Worm (Caenorhabditis elegans): ENCODE measurements around the gene srw-9.

Gene srw-9

ce11 chrIII:12757367-12757766 lies at the start of gene srw-9:
Gene srw-9, plus strand, starts transcription at chrIII:12757667.
- TF ChIP-seq skn-1 (tag; optimal IDR thresholded peaks at IDR 0.05) (no peak), elt-1 (tag; optimal IDR thresholded peaks at IDR 0.05) (no peak), blmp-1 (tag; optimal IDR thresholded peaks at IDR 0.05; ENCODE audit: insufficient read depth) (no peak), elt-3 (tag; optimal IDR thresholded peaks at IDR 0.05) (no peak), nhr-11 (tag; optimal IDR thresholded peaks at IDR 0.05) (no peak), alr-1 (tag; optimal IDR thresholded peaks at IDR 0.05) (no peak), R02D3.7 (tag; optimal IDR thresholded peaks at IDR 0.05) (no peak), aly-2 (tag; optimal IDR thresholded peaks at IDR 0.05) (no peak), lin-39 (tag; optimal IDR thresholded peaks at IDR 0.05) (no peak), nhr-25 (tag; optimal IDR thresholded peaks at IDR 0.05) (no peak), crh-2 (tag; optimal IDR thresholded peaks at IDR 0.05) (no peak), C34F6.9 (tag; optimal IDR thresholded peaks at IDR 0.05) (no peak), mbf-1 (tag; optimal IDR thresholded peaks at IDR 0.05) (no peak), nhr-10 (tag; optimal IDR thresholded peaks at IDR 0.05) (no peak), ZK546.5 (tag; optimal IDR thresholded peaks at IDR 0.05) (no peak), ztf-1 (GFP tag; conservative IDR thresholded peaks at IDR 0.05) (no peak)

DNA sequence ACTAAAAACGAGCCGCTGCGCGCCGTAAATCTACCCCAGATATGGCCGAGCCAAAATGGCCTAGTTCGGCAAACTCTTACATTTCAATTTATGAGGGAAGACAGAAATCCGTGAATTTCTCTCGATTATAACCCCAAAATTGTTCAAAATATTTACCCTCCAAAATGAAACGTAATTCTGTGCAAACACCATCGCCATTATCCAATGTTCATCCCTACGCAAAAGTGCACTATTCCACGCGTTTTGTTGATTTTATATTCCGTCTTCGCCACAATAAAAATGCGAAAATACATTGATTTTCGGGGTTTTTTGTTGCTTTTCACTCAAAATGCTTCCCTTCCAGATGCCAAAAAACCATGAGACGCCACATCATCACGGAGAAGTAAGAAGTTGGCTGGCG lies 46.2 kb upstream of the srw-9 start, which contains the start of gene hut-1:
hut-1 (plus strand) TSS at position 344 of the 400 bp plus-strand sequence.
- TF ChIP-seq egl-27 (tag; optimal IDR thresholded peaks at IDR 0.05) (no peak), ztf-1 (GFP tag; conservative IDR thresholded peaks at IDR 0.05) (no peak), alr-1 (tag; optimal IDR thresholded peaks at IDR 0.05) (no peak), lin-39 (tag; optimal IDR thresholded peaks at IDR 0.05) (no peak), lsy-2 (tag; optimal IDR thresholded peaks at IDR 0.05) (peak in 1 of 2 experiments; percentile 68), aly-2 (tag; optimal IDR thresholded peaks at IDR 0.05) (no peak), C34F6.9 (tag; optimal IDR thresholded peaks at IDR 0.05) (peak; percentile 67), nhr-237 (tag; optimal IDR thresholded peaks at IDR 0.05) (no peak), nhr-25 (tag; optimal IDR thresholded peaks at IDR 0.05) (peak; percentile 2), ZK546.5 (tag; optimal IDR thresholded peaks at IDR 0.05) (no peak), peb-1 (tag; optimal IDR thresholded peaks at IDR 0.05) (no peak), ztf-11 (tag; optimal IDR thresholded peaks at IDR 0.05) (no peak), sma-3 (GFP tag; optimal IDR thresholded peaks at IDR 0.05) (peak; percentile 25), gmeb-1 (tag; optimal IDR thresholded peaks at IDR 0.05) (peak; percentile 70), ceh-82 (tag; optimal IDR thresholded peaks at IDR 0.05) (no peak), nhr-129 (tag; optimal IDR thresholded peaks at IDR 0.05) (peak; percentile 70), ama-1 (optimal IDR thresholded peaks at IDR 0.05) (peak; percentile 23), lin-11 (tag; optimal IDR thresholded peaks at IDR 0.05) (no peak), R02D3.7 (tag; optimal IDR thresholded peaks at IDR 0.05) (no peak), lin-13 (GFP tag; optimal IDR thresholded peaks at IDR 0.05) (peak; percentile 60), mab-5 (tag; optimal IDR thresholded peaks at IDR 0.05) (no peak), zag-1 (tag; optimal IDR thresholded peaks at IDR 0.05) (no peak), ceh-16 (tag; optimal IDR thresholded peaks at IDR 0.05) (no peak), nhr-10 (tag; optimal IDR thresholded peaks at IDR 0.05) (no peak), F13H6.1 (tag; optimal IDR thresholded peaks at IDR 0.05) (no peak), blmp-1 (tag; optimal IDR thresholded peaks at IDR 0.05; ENCODE audit: insufficient read depth) (no peak), fos-1 (tag; optimal IDR thresholded peaks at IDR 0.05) (no peak), sem-4 (tag; optimal IDR thresholded peaks at IDR 0.05) (peak; percentile 59), nhr-23 (tag; optimal IDR thresholded peaks at IDR 0.05) (no peak), nhr-11 (tag; optimal IDR thresholded peaks at IDR 0.05) (no peak), nhr-21 (tag; optimal IDR thresholded peaks at IDR 0.05) (no peak), unc-55 (GFP tag; optimal IDR thresholded peaks at IDR 0.05) (peak; percentile 84), unc-62 (GFP tag; optimal IDR thresholded peaks at IDR 0.05) (no peak), ztf-4 (tag; optimal IDR thresholded peaks at IDR 0.05) (no peak), crh-2 (tag; optimal IDR thresholded peaks at IDR 0.05) (peak; percentile 54), snpc-4 (tag; optimal IDR thresholded peaks at IDR 0.05) (no peak), mbf-1 (tag; optimal IDR thresholded peaks at IDR 0.05) (no peak), nhr-6 (tag; optimal IDR thresholded peaks at IDR 0.05) (no peak), elt-3 (tag; optimal IDR thresholded peaks at IDR 0.05) (no peak), nhr-12 (tag; optimal IDR thresholded peaks at IDR 0.05) (no peak)

DNA sequence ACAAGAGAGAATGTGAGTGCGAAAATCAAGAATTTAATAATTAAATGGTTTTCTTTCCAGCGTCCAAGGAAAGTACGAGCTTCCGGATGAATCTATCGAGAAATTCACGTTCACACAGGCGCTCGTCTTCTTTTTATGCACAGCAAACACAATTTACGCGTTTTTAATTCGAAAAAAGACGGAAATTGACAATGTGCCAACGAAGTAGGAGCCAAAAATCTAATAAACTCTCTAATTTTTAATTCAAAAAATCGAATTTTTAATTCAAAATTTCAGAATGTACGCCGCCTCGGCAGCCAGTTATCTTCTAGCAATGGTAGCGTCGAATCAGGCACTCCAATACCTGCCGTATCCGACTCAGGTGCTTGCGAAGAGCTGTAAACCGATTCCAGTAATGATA lies 45.8 kb upstream of the srw-9 start:
- no peak for TF ChIP-seq nhr-11 (tag; optimal IDR thresholded peaks at IDR 0.05)
- no peak for TF ChIP-seq nhr-77 (tag; optimal IDR thresholded peaks at IDR 0.05)
- TF ChIP-seq sma-3 (GFP tag; optimal IDR thresholded peaks at IDR 0.05) = no peak
- TF ChIP-seq ztf-11 (tag; optimal IDR thresholded peaks at IDR 0.05) = no peak
- TF ChIP-seq nhr-6 (tag; optimal IDR thresholded peaks at IDR 0.05) = no peak
- TF ChIP-seq Y55F3AM.14 (GFP tag; optimal IDR thresholded peaks at IDR 0.05) = no peak
- TF ChIP-seq ama-1 (optimal IDR thresholded peaks at IDR 0.05) = no peak
- no peak for TF ChIP-seq ztf-4 (tag; optimal IDR thresholded peaks at IDR 0.05)
- no peak for TF ChIP-seq zag-1 (tag; optimal IDR thresholded peaks at IDR 0.05)
- TF ChIP-seq sma-9 (GFP tag; optimal IDR thresholded peaks at IDR 0.05) = no peak
- no peak for TF ChIP-seq sma-9 (tag; optimal IDR thresholded peaks at IDR 0.05)
- no peak for TF ChIP-seq mab-5 (tag; optimal IDR thresholded peaks at IDR 0.05)

Measured in whole organism, L2 larva.